Worm (Caenorhabditis elegans) whole organism, young adult: ENCODE results near the gene nhr-256.

Experiments
- B0019.2 ChIP-seq: fragments of 200-800 bp; sonication (Bioruptor generic); conservative IDR thresholded peaks from 2 replicates; pipeline ENCODE4 v1.3.6; 2022; ENCODE audit warnings: missing genetic modification reagents, missing genetic modification characterization, missing compliant biosample characterization
- C17E4.6 ChIP-seq: fragments of 200-800 bp; sonication (Bioruptor generic); IDR thresholded peaks from 2 replicates; pipeline ENCODE4 v1.3.6; 2022; ENCODE audit warnings: missing genetic modification reagents, missing genetic modification characterization, missing compliant biosample characterization
- F10E7.11 ChIP-seq: sonication (generic microtip); optimal IDR thresholded peaks from 2 replicates; lab custom pipeline; 2017; ENCODE audit warnings: mild to moderate bottlenecking, missing genetic modification characterization, moderate library complexity, missing compliant biosample characterization
- akir-1 ChIP-seq: fragments of 200-800 bp; sonication (Bioruptor generic); optimal IDR thresholded peaks from 2 replicates; lab custom pipeline; 2018; ENCODE audit warnings: mild to moderate bottlenecking, missing genetic modification characterization, moderate library complexity, missing compliant biosample characterization
- cebp-1 ChIP-seq, 2 experiments: fragments of 200-800 bp in 1 of 2; sonication (Bioruptor generic) in 1 of 2; sonication (generic microtip) in 1 of 2; IDR thresholded peaks in 1 of 2; optimal IDR thresholded peaks in 1 of 2; 2 replicates each; pipeline versions ENCODE4 v1.3.6 to Lab custom; 2017 to 2022; ENCODE audit warnings: missing compliant biosample characterization in 2 of 2, missing genetic modification characterization in 2 of 2, mild to moderate bottlenecking in 1 of 2, missing genetic modification reagents in 1 of 2, moderate library complexity in 1 of 2
- ekl-4 ChIP-seq: fragments of 200-800 bp; sonication (Bioruptor generic); IDR thresholded peaks from 2 replicates; pipeline ENCODE4 v1.3.6; 2022; ENCODE audit warnings: missing genetic modification reagents, missing genetic modification characterization, missing compliant biosample characterization
- hmg-1.2 ChIP-seq: fragments of 200-800 bp; sonication (Bioruptor generic); IDR thresholded peaks from 2 replicates; pipeline ENCODE4 v1.3.6; 2022; ENCODE audit warnings: missing genetic modification reagents, missing genetic modification characterization, missing compliant biosample characterization
- hmg-20 ChIP-seq: fragments of 200-800 bp; sonication (Bioruptor generic); IDR thresholded peaks from 2 replicates; pipeline ENCODE4 v1.3.6; 2022; ENCODE audit warnings: missing genetic modification reagents, missing genetic modification characterization, missing compliant biosample characterization
- let-526 ChIP-seq: fragments of 200-800 bp; sonication (Bioruptor generic); IDR thresholded peaks from 2 replicates; pipeline ENCODE4 v1.3.6; 2022; ENCODE audit warnings: missing genetic modification reagents, missing genetic modification characterization, missing compliant biosample characterization
- madf-8 ChIP-seq: fragments of 200-800 bp; sonication (Bioruptor generic); conservative IDR thresholded peaks from 2 replicates; pipeline ENCODE4 v1.3.6; 2022; ENCODE audit warnings: missing genetic modification reagents, missing genetic modification characterization, missing compliant biosample characterization
- repo-1 ChIP-seq: sonication (generic microtip); optimal IDR thresholded peaks from 2 replicates; lab custom pipeline; 2017; ENCODE audit warnings: mild to moderate bottlenecking, missing genetic modification characterization, missing compliant biosample characterization
- sdz-38 ChIP-seq: sonication (generic microtip); optimal IDR thresholded peaks from 2 replicates; lab custom pipeline; 2016; ENCODE audit warnings: missing genotype, missing genetic modification characterization, missing compliant biosample characterization
- somi-1 ChIP-seq: fragments of 200-800 bp; sonication (Bioruptor generic); optimal IDR thresholded peaks from 2 replicates; lab custom pipeline; 2018; ENCODE audit warnings: mild to moderate bottlenecking, missing genetic modification characterization, missing compliant biosample characterization
- sptf-2 ChIP-seq: fragments of 200-800 bp; sonication (Bioruptor generic); optimal IDR thresholded peaks from 2 replicates; lab custom pipeline; 2018; ENCODE audit warnings: mild to moderate bottlenecking, missing genetic modification characterization, missing compliant biosample characterization
- tbx-9 ChIP-seq: sonication (generic microtip); optimal IDR thresholded peaks from 2 replicates; lab custom pipeline; 2016; ENCODE audit warnings: borderline replicate concordance, missing genetic modification characterization, inconsistent platforms, missing compliant biosample characterization
- ztf-3 ChIP-seq: fragments of 200-800 bp; sonication (Bioruptor generic); optimal IDR thresholded peaks from 2 replicates; lab custom pipeline; 2018; ENCODE audit warnings: mild to moderate bottlenecking, missing genetic modification characterization, missing compliant biosample characterization

The nhr-256 gene

ce11 chrV:1789495-1789894, 45.9 kb downstream of the nhr-256 start (continued):
- TF ChIP-seq hmg-20 (GFP tag; lab: Robert Waterston, UW), result no peak
- no peak for TF ChIP-seq B0019.2

- TF ChIP-seq ekl-4 (GFP tag; lab: Robert Waterston, UW) (no peak), ztf-3 (no peak), somi-1 (GFP tag; lab: Kevin White, UChicago) (no peak), madf-8 (GFP tag; lab: Robert Waterston, UW) (no peak), C17E4.6 (GFP tag; lab: Robert Waterston, UW) (no peak), sdz-38 (tag; lab: Kevin White, UChicago) (no peak), repo-1 (no peak), F10E7.11 (tag; lab: Kevin White, UChicago) (no peak), sptf-2 (GFP tag; lab: Kevin White, UChicago) (no peak), hmg-1.2 (no peak), tbx-9 (tag; lab: Kevin White, UChicago) (no peak), let-526 (no peak), akir-1 (no peak), cebp-1 (GFP tag; IDR thresholded peaks at IDR 0.05; lab: Robert Waterston, UW) (no peak), cebp-1 (tag; optimal IDR thresholded peaks at IDR 0.05; lab: Kevin White, UChicago) (no peak)
Measured at ce11 chrV:1794218-1794617, 50.6 kb downstream of the nhr-256 start, which contains the start of gene F36H9.1. F36H9.1 (plus strand) TSS chrV:1794518.
